Fruit fly (Drosophila melanogaster) whole organism, embryonic: ENCODE data around the gene mRpS18B.

Source experiments
- Atf3 ChIP-seq: fragments of 200-800 bp; sonication (Bioruptor generic); optimal IDR thresholded peaks from 3 replicates; lab custom pipeline; 2016; ENCODE audit warnings: missing biosample characterization, missing genetic modification characterization
- Awh ChIP-seq: fragments of 200-800 bp; sonication (Bioruptor generic); IDR thresholded peaks from 2 replicates; pipeline ENCODE4, ENCODE4 v1.3.6; 2022; ENCODE audit warnings: missing biosample characterization, missing genetic modification characterization
- B-H2 ChIP-seq: fragments of 200-800 bp; sonication (Bioruptor generic); optimal IDR thresholded peaks from 2 replicates; lab custom pipeline; 2018; ENCODE audit warnings: missing biosample characterization, mild to moderate bottlenecking, missing genetic modification characterization
- CG11093 ChIP-seq: fragments of 200-800 bp; sonication (Bioruptor generic); IDR thresholded peaks from 3 replicates; pipeline ENCODE4 v1.3.6; 2022; ENCODE audit warnings: missing biosample characterization, missing genetic modification characterization
- CG11696 ChIP-seq: fragments of 200-800 bp; sonication (Bioruptor generic); IDR thresholded peaks from 2 replicates; pipeline ENCODE4 v1.3.6; 2022; ENCODE audit warnings: missing biosample characterization, missing genetic modification characterization
- CG15601 ChIP-seq: fragments of 200-800 bp; sonication (Bioruptor generic); optimal IDR thresholded peaks from 3 replicates; lab custom pipeline; 2019; ENCODE audit warnings: missing biosample characterization, mild to moderate bottlenecking, missing genetic modification characterization, moderate library complexity
- CG17361 ChIP-seq: fragments of 200-800 bp; sonication (Bioruptor generic); IDR thresholded peaks from 3 replicates; pipeline ENCODE4 v1.3.6; 2022; ENCODE audit warnings: missing biosample characterization, missing genetic modification characterization
- CG18476 ChIP-seq: fragments of 200-800 bp; sonication (Bioruptor generic); optimal IDR thresholded peaks from 2 replicates; lab custom pipeline; 2016; ENCODE audit warnings: missing biosample characterization, mild to moderate bottlenecking, missing genetic modification characterization
- CG2199 ChIP-seq: fragments of 200-800 bp; sonication (Bioruptor generic); IDR thresholded peaks from 3 replicates; pipeline ENCODE4 v1.3.6; 2022; ENCODE audit warnings: missing biosample characterization, missing genetic modification characterization
- CG3407 ChIP-seq: fragments of 200-800 bp; sonication (Bioruptor generic); optimal IDR thresholded peaks from 2 replicates; lab custom pipeline; 2018; ENCODE audit warnings: missing biosample characterization, mild to moderate bottlenecking, missing genetic modification characterization
- CG34376 ChIP-seq: fragments of 200-800 bp; sonication (Bioruptor generic); optimal IDR thresholded peaks from 2 replicates; lab custom pipeline; 2018; ENCODE audit warnings: missing biosample characterization, mild to moderate bottlenecking, missing genetic modification characterization
- CG3847 ChIP-seq: fragments of 200-800 bp; sonication (Bioruptor generic); IDR thresholded peaks from 2 replicates; pipeline ENCODE4 v1.3.6; 2022; ENCODE audit warnings: missing biosample characterization, missing genetic modification characterization
- CG4820 ChIP-seq: fragments of 200-800 bp; sonication (Bioruptor generic); optimal IDR thresholded peaks from 3 replicates; lab custom pipeline; 2016; ENCODE audit warnings: missing biosample characterization, missing genetic modification characterization
- CG6765 ChIP-seq: fragments of 200-800 bp; sonication (Bioruptor generic); optimal IDR thresholded peaks from 3 replicates; lab custom pipeline; 2017; ENCODE audit warnings: missing biosample characterization, mild to moderate bottlenecking, missing genetic modification characterization
- CG7372 ChIP-seq: fragments of 200-800 bp; sonication (Bioruptor generic); IDR thresholded peaks from 2 replicates; pipeline ENCODE4 v1.3.6; 2022; ENCODE audit warnings: missing biosample characterization, missing genetic modification characterization
- CG7963 ChIP-seq: fragments of 200-800 bp; sonication (Bioruptor generic); IDR thresholded peaks from 3 replicates; pipeline ENCODE4 v1.3.6; 2022; ENCODE audit warnings: missing biosample characterization, missing genetic modification characterization; ENCODE audit not compliant: partially characterized antibody
- CG8359 ChIP-seq: fragments of 200-800 bp; sonication (Bioruptor generic); optimal IDR thresholded peaks from 2 replicates; lab custom pipeline; 2017; ENCODE audit warnings: missing biosample characterization, mild to moderate bottlenecking, missing genetic modification characterization, borderline replicate concordance
- Dbx ChIP-seq: fragments of 200-800 bp; sonication (Bioruptor generic); IDR thresholded peaks from 3 replicates; pipeline ENCODE4 v1.3.6; 2022; ENCODE audit warnings: missing biosample characterization, missing genetic modification characterization
- E2f2 ChIP-seq: fragments of 200-800 bp; sonication (Bioruptor generic); IDR thresholded peaks from 2 replicates; pipeline ENCODE4 v1.3.6; 2022; ENCODE audit warnings: missing biosample characterization, missing genetic modification characterization
- Elba2 ChIP-seq: fragments of 200-800 bp; sonication (Bioruptor generic); optimal IDR thresholded peaks from 3 replicates; lab custom pipeline; 2016; ENCODE audit warnings: missing biosample characterization, missing genetic modification characterization
- Ets65A ChIP-seq: fragments of 200-800 bp; sonication (Bioruptor generic); peaks from one replicate; lab custom pipeline; 2016; ENCODE audit warnings: missing biosample characterization, missing genetic modification characterization
- NK7.1 ChIP-seq: fragments of 200-800 bp; sonication (Bioruptor generic); optimal IDR thresholded peaks from 3 replicates; lab custom pipeline; 2016; ENCODE audit warnings: missing biosample characterization, missing genetic modification characterization
- Rfx ChIP-seq: fragments of 200-800 bp; sonication (Bioruptor generic); IDR thresholded peaks from 2 replicates; pipeline ENCODE4 v1.3.6; 2022; ENCODE audit warnings: missing biosample characterization, missing genetic modification characterization
- Sin3A ChIP-seq: fragments of >200 bp; optimal IDR thresholded peaks from 2 replicates; lab custom pipeline; 2018
- Six4 ChIP-seq: fragments of 200-800 bp; sonication (Bioruptor generic); optimal IDR thresholded peaks from 2 replicates; lab custom pipeline; 2016; ENCODE audit warnings: missing biosample characterization, missing genetic modification characterization
- Vsx1 ChIP-seq: fragments of 200-800 bp; sonication (Bioruptor generic); optimal IDR thresholded peaks from 2 replicates; lab custom pipeline; 2017; ENCODE audit warnings: missing biosample characterization, mild to moderate bottlenecking, missing genetic modification characterization, missing genetic modification reagents
- ab ChIP-seq: fragments of 200-800 bp; sonication (Bioruptor generic); optimal IDR thresholded peaks from 2 replicates; lab custom pipeline; 2016; ENCODE audit warnings: missing biosample characterization, missing genetic modification characterization
- btn ChIP-seq: fragments of 200-800 bp; sonication (Bioruptor generic); optimal IDR thresholded peaks from 2 replicates; lab custom pipeline; 2016; ENCODE audit warnings: missing biosample characterization, missing genetic modification characterization
- chinmo ChIP-seq: fragments of 200-800 bp; sonication (Bioruptor generic); IDR thresholded peaks from 4 replicates; pipeline ENCODE4 v1.3.6; 2022; ENCODE audit warnings: missing biosample characterization, missing genetic modification characterization; ENCODE audit not compliant: partially characterized antibody
- crol ChIP-seq: fragments of 200-800 bp; sonication (Bioruptor generic); IDR thresholded peaks from 2 replicates; pipeline ENCODE4 v1.3.6; 2022; ENCODE audit warnings: missing biosample characterization, missing genetic modification characterization
- disco-r ChIP-seq: fragments of 200-800 bp; sonication (Bioruptor generic); optimal IDR thresholded peaks from 2 replicates; lab custom pipeline; 2016; ENCODE audit warnings: missing biosample characterization, missing genetic modification characterization
- dm ChIP-seq: fragments of 200-800 bp; sonication (Bioruptor generic); optimal IDR thresholded peaks from 3 replicates; lab custom pipeline; 2016; ENCODE audit warnings: missing biosample characterization, missing genetic modification characterization
- dysf ChIP-seq: fragments of 200-800 bp; sonication (Bioruptor generic); IDR thresholded peaks from 3 replicates; pipeline ENCODE4 v1.3.6; 2022; ENCODE audit warnings: missing biosample characterization, missing genetic modification characterization
- esg ChIP-seq: fragments of 200-800 bp; sonication (Bioruptor generic); conservative IDR thresholded peaks from 2 replicates; pipeline ENCODE4 v1.3.6; 2022; ENCODE audit warnings: missing biosample characterization, missing genetic modification characterization
- fd102C ChIP-seq: fragments of 200-800 bp; sonication (Bioruptor generic); optimal IDR thresholded peaks from 2 replicates; lab custom pipeline; 2018; ENCODE audit warnings: missing biosample characterization, mild to moderate bottlenecking, missing genetic modification characterization, moderate library complexity
- fu2 ChIP-seq: fragments of 200-800 bp; sonication (Bioruptor generic); optimal IDR thresholded peaks from 2 replicates; lab custom pipeline; 2016; ENCODE audit warnings: missing biosample characterization, missing genetic modification characterization
- gcm ChIP-seq: fragments of 200-800 bp; sonication (Bioruptor generic); optimal IDR thresholded peaks from 2 replicates; lab custom pipeline; 2019; ENCODE audit warnings: missing biosample characterization, mild to moderate bottlenecking, missing genetic modification characterization, moderate library complexity
- jigr1 ChIP-seq: fragments of 200-800 bp; sonication (Bioruptor generic); IDR thresholded peaks from 3 replicates; pipeline ENCODE4 v1.3.6; 2022; ENCODE audit warnings: missing biosample characterization, missing genetic modification characterization
- kni ChIP-seq: fragments of 200-800 bp; sonication (Bioruptor generic); optimal IDR thresholded peaks from 3 replicates; lab custom pipeline; 2017; ENCODE audit warnings: mild to moderate bottlenecking, missing biosample characterization, missing genetic modification reagents, missing genetic modification characterization
- lab ChIP-seq: fragments of 200-800 bp; sonication (Bioruptor generic); optimal IDR thresholded peaks from 3 replicates; lab custom pipeline; 2017; ENCODE audit warnings: missing biosample characterization, missing genetic modification characterization, mild to moderate bottlenecking, moderate library complexity, missing genetic modification reagents
- oc ChIP-seq: fragments of 200-800 bp; sonication (Bioruptor generic); optimal IDR thresholded peaks from 2 replicates; lab custom pipeline; 2018; ENCODE audit warnings: missing biosample characterization, mild to moderate bottlenecking, missing genetic modification characterization, moderate library complexity
- odd ChIP-seq: fragments of 200-800 bp; sonication (Bioruptor generic); optimal IDR thresholded peaks from 2 replicates; lab custom pipeline; 2017; ENCODE audit warnings: missing biosample characterization, mild to moderate bottlenecking, missing genetic modification characterization
- onecut ChIP-seq: fragments of 200-800 bp; sonication (Bioruptor generic); IDR thresholded peaks from 2 replicates; pipeline ENCODE4 v1.3.6; 2022; ENCODE audit warnings: missing biosample characterization, missing genetic modification characterization
- peb ChIP-seq: fragments of 200-800 bp; sonication (Bioruptor generic); IDR thresholded peaks from 2 replicates; pipeline ENCODE4 v1.3.6; 2022; ENCODE audit warnings: missing biosample characterization, missing genetic modification characterization
- pnt ChIP-seq: fragments of 200-800 bp; sonication (Bioruptor generic); optimal IDR thresholded peaks from 3 replicates; lab custom pipeline; 2016; ENCODE audit warnings: missing biosample characterization, missing genetic modification characterization
- sima ChIP-seq: fragments of 200-800 bp; sonication (Bioruptor generic); optimal IDR thresholded peaks from 2 replicates; lab custom pipeline; 2016; ENCODE audit warnings: missing biosample characterization, missing genetic modification characterization
- tio ChIP-seq: fragments of 200-800 bp; sonication (Bioruptor generic); optimal IDR thresholded peaks from 2 replicates; lab custom pipeline; 2017; ENCODE audit warnings: missing biosample characterization, missing genetic modification characterization, inconsistent platforms
- usp ChIP-seq: fragments of >200 bp; optimal IDR thresholded peaks from 2 replicates; lab custom pipeline; 2017; ENCODE audit warnings: missing biosample characterization, missing genetic modification characterization
- vfl ChIP-seq: fragments of 200-800 bp; sonication (Bioruptor generic); optimal IDR thresholded peaks from 2 replicates; lab custom pipeline; 2016; ENCODE audit warnings: missing biosample characterization, missing genetic modification characterization
- vnd ChIP-seq: fragments of 200-800 bp; sonication (Bioruptor generic); IDR thresholded peaks from 3 replicates; pipeline ENCODE4 v1.3.6; 2022; ENCODE audit warnings: missing biosample characterization, missing genetic modification characterization; ENCODE audit not compliant: partially characterized antibody
- wek ChIP-seq: fragments of 200-800 bp; sonication (Bioruptor generic); optimal IDR thresholded peaks from 3 replicates; lab custom pipeline; 2018; ENCODE audit warnings: missing biosample characterization, mild to moderate bottlenecking, missing genetic modification characterization, moderate library complexity
- wor ChIP-seq: fragments of 200-800 bp; sonication (Bioruptor generic); IDR thresholded peaks from 2 replicates; pipeline ENCODE4 v1.3.6; 2022; ENCODE audit warnings: missing biosample characterization, missing genetic modification characterization

mRpS18B gene

dm6 chr2L:20097105-20097631, at the start of gene mRpS18B, which contains the start of gene Kua (continued):
- TF ChIP-seq Dbx (GFP tag; lab: Robert Waterston, UW) (peak; percentile 72; the same call in 2 of the 3 replicates), dm (GFP tag; lab: Kevin White, UChicago) (no peak), esg (GFP tag; lab: Robert Waterston, UW) (0 out of 2 replicates have a peak, but pooled peaks have one; percentile 15), jigr1 (GFP tag; lab: Robert Waterston, UW) (no peak), Rfx (GFP tag; lab: Robert Waterston, UW) (peak; percentile 85), Six4 (GFP tag; lab: Kevin White, UChicago) (peak; percentile 50), oc (tag; lab: Kevin White, UChicago) (peak; percentile 28), vfl (GFP tag; lab: Kevin White, UChicago) (no peak), CG18476 (GFP tag; lab: Kevin White, UChicago) (peak; percentile 45), odd (GFP tag; lab: Kevin White, UChicago) (no peak), Sin3A (lab: Kevin White, UChicago) (no peak), CG4820 (GFP tag; lab: Kevin White, UChicago) (peak; percentile 26), btn (GFP tag; lab: Kevin White, UChicago) (no peak), CG34376 (GFP tag; lab: Kevin White, UChicago) (peak; percentile 43), CG2199 (GFP tag; lab: Robert Waterston, UW) (no peak), lab (GFP tag; lab: Kevin White, UChicago) (peak; percentile 57), E2f2 (GFP tag; lab: Robert Waterston, UW) (0 out of 2 replicates have a peak, but pooled peaks have one; percentile 23), CG15601 (peak; percentile 49), CG6765 (no peak), NK7.1 (GFP tag; lab: Kevin White, UChicago) (no peak), CG17361 (peak; percentile 77), CG11093 (GFP tag; lab: Robert Waterston, UW) (no peak), pnt (GFP tag; lab: Kevin White, UChicago) (no peak), Atf3 (GFP tag; lab: Kevin White, UChicago) (no peak), onecut (GFP tag; lab: Robert Waterston, UW) (no peak), gcm (GFP tag; lab: Kevin White, UChicago) (no peak), ab (GFP tag; lab: Kevin White, UChicago) (no peak), fd102C (GFP tag; lab: Kevin White, UChicago) (no peak), CG8359 (GFP tag; lab: Kevin White, UChicago) (no peak), usp (GFP tag; lab: Kevin White, UChicago) (no peak), tio (GFP tag; lab: Kevin White, UChicago) (no peak), CG3847 (peak; percentile 71), wek (GFP tag; lab: Kevin White, UChicago) (peak; percentile 49), fu2 (GFP tag; lab: Kevin White, UChicago) (no peak), dysf (GFP tag; lab: Robert Waterston, UW) (peak; percentile 57; the same call in 2 of the 3 replicates), Awh (no peak), CG7372 (GFP tag; lab: Robert Waterston, UW) (0 out of 2 replicates have a peak, but pooled peaks have one; percentile 32), crol (no peak), CG7963 (peak; percentile 41; the same call in 1 of the 3 replicates), Vsx1 (no peak), Elba2 (no peak), peb (GFP tag; lab: Robert Waterston, UW) (0 out of 2 replicates have a peak, but pooled peaks have one; percentile 19), chinmo (GFP tag; lab: Robert Waterston, UW) (no peak), kni (GFP tag; lab: Kevin White, UChicago) (no peak), CG3407 (peak; percentile 7), Ets65A (GFP tag; lab: Kevin White, UChicago) (peak; percentile 53), vnd (GFP tag; lab: Robert Waterston, UW) (no peak), wor (GFP tag; lab: Robert Waterston, UW) (no peak), B-H2 (GFP tag; lab: Kevin White, UChicago) (peak; percentile 68), disco-r (GFP tag; lab: Kevin White, UChicago) (no peak), CG11696 (no peak), sima (GFP tag; lab: Kevin White, UChicago) (no peak)
